Fruit fly (Drosophila melanogaster): Measurements from ENCODE around the gene CG34174.

CG34174 gene

DNA sequence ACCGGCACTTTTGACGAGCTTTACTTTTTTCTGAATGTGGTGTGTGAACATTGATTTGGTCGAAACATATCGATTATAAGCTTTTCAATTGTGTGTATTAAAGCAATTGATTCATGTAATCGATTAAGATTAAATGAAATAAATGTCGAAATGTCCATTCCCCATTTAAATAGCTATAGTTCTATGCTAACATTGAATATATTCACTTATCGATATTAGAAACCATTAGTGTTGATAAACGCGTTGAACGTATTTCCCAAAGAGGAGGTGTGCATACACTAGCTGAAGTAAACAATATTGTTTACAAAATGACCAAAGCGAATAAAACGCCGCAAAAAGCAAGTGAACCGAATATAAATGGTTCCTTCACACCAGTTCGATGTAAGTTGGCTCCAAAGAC is at the start of gene CG34174, which contains the start of gene Uch (continued):
- TF ChIP-seq CG10147 (GFP tag; optimal IDR thresholded peaks at IDR 0.05) (peak; percentile 45), zen2 (GFP tag; IDR thresholded peaks at IDR 0.05; ENCODE audit: partially characterized antibody) (peak; percentile 65; the same call in 2 of the 3 replicates), Max (GFP tag; optimal IDR thresholded peaks at IDR 0.05) (peak; percentile 20), row (GFP tag; IDR thresholded peaks at IDR 0.05) (0 out of 3 replicates have a peak, but pooled peaks have one; percentile 14), Opbp (GFP tag; IDR thresholded peaks at IDR 0.05; ENCODE audit: partially characterized antibody) (0 out of 3 replicates have a peak, but pooled peaks have one; percentile 17), CG8924 (tag; optimal IDR thresholded peaks at IDR 0.05) (no peak), Eip74EF (GFP tag; optimal IDR thresholded peaks at IDR 0.05) (no peak), CG13624 (GFP tag; optimal IDR thresholded peaks at IDR 0.05) (peak; percentile 45), ind (GFP tag; optimal IDR thresholded peaks at IDR 0.05) (no peak), Hmx (GFP tag; optimal IDR thresholded peaks at IDR 0.05) (no peak), CG18764 (GFP tag; optimal IDR thresholded peaks at IDR 0.05) (no peak), gce (GFP tag; IDR thresholded peaks at IDR 0.05) (no peak), gro (GFP tag; optimal IDR thresholded peaks at IDR 0.05) (peak; percentile 9), HLH54F (GFP tag; optimal IDR thresholded peaks at IDR 0.05) (no peak), Ets97D (GFP tag; optimal IDR thresholded peaks at IDR 0.05) (peak; percentile 65), ci (GFP tag; IDR thresholded peaks at IDR 0.05) (no peak), crc (GFP tag; optimal IDR thresholded peaks at IDR 0.05) (no peak), ap (GFP tag; IDR thresholded peaks at IDR 0.05) (no peak), Blimp-1 (GFP tag; optimal IDR thresholded peaks at IDR 0.05) (no peak), Bgb (GFP tag; IDR thresholded peaks at IDR 0.05; ENCODE audit: partially characterized antibody) (peak; percentile 68), bsh (GFP tag; optimal IDR thresholded peaks at IDR 0.05) (peak in 1 of 2 experiments; percentile 11), CG13894 (tag; optimal IDR thresholded peaks at IDR 0.05) (peak; percentile 61), mld (GFP tag; IDR thresholded peaks at IDR 0.05; ENCODE audit: partially characterized antibody) (no peak), crol (GFP tag; IDR thresholded peaks at IDR 0.05) (no peak), Adf1 (GFP tag; IDR thresholded peaks at IDR 0.05) (no peak), ato (GFP tag; IDR thresholded peaks at IDR 0.05; ENCODE audit: partially characterized antibody) (0 out of 2 replicates have a peak, but pooled peaks have one; percentile 39), CG2202 (tag; optimal IDR thresholded peaks at IDR 0.05) (no peak), Atf6 (GFP tag; IDR thresholded peaks at IDR 0.05) (no peak), CG6683 (GFP tag; optimal IDR thresholded peaks at IDR 0.05) (no peak), CG18619 (GFP tag; optimal IDR thresholded peaks at IDR 0.05) (no peak), CG10267 (tag; optimal IDR thresholded peaks at IDR 0.05) (peak; percentile 95), CG4707 (GFP tag; optimal IDR thresholded peaks at IDR 0.05) (no peak), Nf-YC (tag; optimal IDR thresholded peaks at IDR 0.05) (peak; percentile 27), stwl (tag; optimal IDR thresholded peaks at IDR 0.05) (peak; percentile 98), CG1647 (GFP tag; optimal IDR thresholded peaks at IDR 0.05) (no peak), CG12155 (GFP tag; optimal IDR thresholded peaks at IDR 0.05) (peak; percentile 21), CG12071 (GFP tag; optimal IDR thresholded peaks at IDR 0.05) (no peak), HLH4C (GFP tag; IDR thresholded peaks at IDR 0.05; ENCODE audit: partially characterized antibody) (peak; percentile 73), onecut (GFP tag; IDR thresholded peaks at IDR 0.05) (no peak), CG7745 (tag; optimal IDR thresholded peaks at IDR 0.05) (no peak), lilli (GFP tag; optimal IDR thresholded peaks at IDR 0.05) (no peak), Jarid2 (GFP tag; optimal IDR thresholded peaks at IDR 0.05) (no peak), CG4617 (GFP tag; optimal IDR thresholded peaks at IDR 0.05; ENCODE audit: borderline replicate concordance) (peak; percentile 42), CG31441 (GFP tag; IDR thresholded peaks at IDR 0.05) (0 out of 2 replicates have a peak, but pooled peaks have one; percentile 12), psq (GFP tag; optimal IDR thresholded peaks at IDR 0.05) (no peak), CG9817 (tag; optimal IDR thresholded peaks at IDR 0.05) (no peak), CG3407 (GFP tag; optimal IDR thresholded peaks at IDR 0.05) (no peak), YL-1 (GFP tag; optimal IDR thresholded peaks at IDR 0.05) (peak; percentile 37), nerfin-2 (GFP tag; IDR thresholded peaks at IDR 0.05; ENCODE audit: partially characterized antibody) (no peak; the same call in 1 of the 2 replicates)

Data from whole organism, embryonic.